Fruit fly (Drosophila melanogaster): ENCODE results near the gene shps.
A peak's percentile ranks its signal among the peaks of the same experiment; 100 is the strongest.

Gene shps

DNA sequence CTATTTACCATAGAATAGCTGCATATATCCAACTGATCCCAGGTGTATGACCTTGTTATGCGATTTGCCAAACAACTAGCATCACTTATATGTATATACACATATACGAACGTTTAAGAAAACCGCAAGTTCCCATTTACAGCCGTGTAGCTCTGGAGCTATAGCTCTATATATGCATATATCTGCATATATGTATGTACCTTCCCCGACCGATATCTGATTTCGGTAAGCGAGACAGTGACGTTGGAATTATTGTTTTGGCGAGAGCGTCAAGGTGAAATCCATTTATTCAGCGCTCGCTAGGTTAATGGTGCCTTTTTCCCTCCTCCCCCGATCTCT lies 19.4 kb upstream of the shps start:
- TF ChIP-seq CG32772 (GFP tag; IDR thresholded peaks at IDR 0.05) (no peak), CG9727 (GFP tag; optimal IDR thresholded peaks at IDR 0.05) (peak; percentile 54), CG8290 (GFP tag; optimal IDR thresholded peaks at IDR 0.05) (peak; percentile 67), CG8290 (tag; optimal IDR thresholded peaks at IDR 0.05) (no peak), crp (GFP tag; optimal IDR thresholded peaks at IDR 0.05) (peak in 1 of 2 experiments; percentile 42), CG7556 (GFP tag; optimal IDR thresholded peaks at IDR 0.05) (peak; percentile 59), MESR4 (GFP tag; optimal IDR thresholded peaks at IDR 0.05) (peak; percentile 32), CG11504 (tag; optimal IDR thresholded peaks at IDR 0.05) (no peak), CG14965 (GFP tag; optimal IDR thresholded peaks at IDR 0.05; ENCODE audit: borderline replicate concordance) (peak; percentile 30), CG31388 (GFP tag; optimal IDR thresholded peaks at IDR 0.05) (no peak), sr (GFP tag; IDR thresholded peaks at IDR 0.05) (no peak), schlank (tag; optimal IDR thresholded peaks at IDR 0.05) (no peak), danr (GFP tag; IDR thresholded peaks at IDR 0.05) (no peak), tup (GFP tag; optimal IDR thresholded peaks at IDR 0.05) (no peak), CG11398 (GFP tag; optimal IDR thresholded peaks at IDR 0.05) (no peak), CG9609 (GFP tag; optimal IDR thresholded peaks at IDR 0.05) (peak; percentile 88), CG12659 (GFP tag; optimal IDR thresholded peaks at IDR 0.05) (no peak), lola (GFP tag; optimal IDR thresholded peaks at IDR 0.05) (peak in 1 of 3 experiments; percentile 16), E2f2 (GFP tag; IDR thresholded peaks at IDR 0.05) (no peak; the same call in 1 of the 2 replicates), aop (GFP tag; IDR thresholded peaks at IDR 0.05) (0 out of 2 replicates have a peak, but pooled peaks have one; percentile 1), pb (GFP tag; optimal IDR thresholded peaks at IDR 0.05) (no peak), caup (GFP tag; optimal IDR thresholded peaks at IDR 0.05; ENCODE audit: severe bottlenecking) (no peak), CG1602 (GFP tag; optimal IDR thresholded peaks at IDR 0.05) (no peak), CG30403 (GFP tag; optimal IDR thresholded peaks at IDR 0.05) (peak; percentile 7), CG3163 (GFP tag; optimal IDR thresholded peaks at IDR 0.05) (peak; percentile 66), CG13894 (tag; optimal IDR thresholded peaks at IDR 0.05) (no peak), CG17328 (GFP tag; IDR thresholded peaks at IDR 0.05) (no peak), crol (GFP tag; IDR thresholded peaks at IDR 0.05) (peak; percentile 47; the same call in 1 of the 2 replicates), Eip74EF (GFP tag; optimal IDR thresholded peaks at IDR 0.05) (no peak), croc (GFP tag; conservative IDR thresholded peaks at IDR 0.05) (no peak; the same call in 2 of the 3 replicates), tna (GFP tag; IDR thresholded peaks at IDR 0.05; ENCODE audit: partially characterized antibody) (no peak), hkb (optimal IDR thresholded peaks at IDR 0.05) (no peak), hkb (GFP tag; IDR thresholded peaks at IDR 0.05) (0 out of 2 replicates have a peak, but pooled peaks have one; percentile 4), Dref (GFP tag; IDR thresholded peaks at IDR 0.05) (no peak), ftz-f1 (GFP tag; optimal IDR thresholded peaks at IDR 0.05) (peak; percentile 85), CG2202 (tag; optimal IDR thresholded peaks at IDR 0.05) (no peak), CG17361 (GFP tag; IDR thresholded peaks at IDR 0.05) (peak; percentile 56; the same call in 1 of the 3 replicates), so (GFP tag; IDR thresholded peaks at IDR 0.05) (peak; percentile 1; the same call in 1 of the 3 replicates), Hr78 (GFP tag; optimal IDR thresholded peaks at IDR 0.05) (peak in 1 of 2 experiments; percentile 6), CG9797 (GFP tag; optimal IDR thresholded peaks at IDR 0.05) (no peak), CG11695 (GFP tag; IDR thresholded peaks at IDR 0.05) (0 out of 3 replicates have a peak, but pooled peaks have one; percentile 0), Lhr (GFP tag; optimal IDR thresholded peaks at IDR 0.05) (peak; percentile 64), inv (GFP tag; IDR thresholded peaks at IDR 0.05; ENCODE audit: partially characterized antibody) (no peak), Drgx (GFP tag; IDR thresholded peaks at IDR 0.05) (no peak), CG4360 (GFP tag; IDR thresholded peaks at IDR 0.05) (0 out of 2 replicates have a peak, but pooled peaks have one; percentile 39), CG3726 (GFP tag; IDR thresholded peaks at IDR 0.05) (peak; percentile 1; the same call in 1 of the 3 replicates), CG18619 (GFP tag; optimal IDR thresholded peaks at IDR 0.05) (no peak), CG30431 (GFP tag; optimal IDR thresholded peaks at IDR 0.05) (no peak), Ets65A (GFP tag) (peak; percentile 96)

All from whole organism, embryonic.